Fruit fly (Drosophila melanogaster): ENCODE measurements around the gene CG10126.

- TF ChIP-seq Spps (tag; optimal IDR thresholded peaks at IDR 0.05) (no peak), CG14710 (tag; optimal IDR thresholded peaks at IDR 0.05) (no peak), hbn (GFP tag; IDR thresholded peaks at IDR 0.05; ENCODE audit: partially characterized antibody) (no peak), dati (GFP tag; IDR thresholded peaks at IDR 0.05) (no peak), CG17328 (GFP tag; IDR thresholded peaks at IDR 0.05) (no peak), Rfx (GFP tag; IDR thresholded peaks at IDR 0.05) (no peak), CG30403 (GFP tag; optimal IDR thresholded peaks at IDR 0.05) (no peak), nau (GFP tag; optimal IDR thresholded peaks at IDR 0.05) (no peak), BtbVII (GFP tag; optimal IDR thresholded peaks at IDR 0.05) (no peak), croc (GFP tag; conservative IDR thresholded peaks at IDR 0.05) (no peak), CkIIα-i1 (GFP tag; IDR thresholded peaks at IDR 0.05) (no peak), grn (GFP tag; optimal IDR thresholded peaks at IDR 0.05) (no peak), CG31224 (GFP tag; IDR thresholded peaks at IDR 0.05) (no peak)
These were observed 42.0 kb downstream of the CG10126 start, which contains the start of gene CG31345 for dm6 chr3R:12816979-12817594.

Measured in whole organism, embryonic.